Worm (Caenorhabditis elegans) whole organism, mixed stage, embryonic: ENCODE results near the gene Y44A6C.2.

Experiments
- bed-3 ChIP-seq: fragments of 200-800 bp; sonication (Bioruptor generic); optimal IDR thresholded peaks from 3 replicates; lab custom pipeline; 2018; ENCODE audit warnings: mild to moderate bottlenecking, missing genetic modification characterization, moderate library complexity, missing compliant biosample characterization
- elt-3 ChIP-seq: fragments of 150-350 bp; optimal IDR thresholded peaks from 2 replicates; lab custom pipeline; 2014; ENCODE audit warnings: missing biosample characterization, missing genetic modification characterization
- sem-2 ChIP-seq: fragments of 200-800 bp; sonication (Bioruptor generic); optimal IDR thresholded peaks from 2 replicates; lab custom pipeline; 2018; ENCODE audit warnings: mild to moderate bottlenecking, missing genetic modification characterization, missing compliant biosample characterization
- unc-120 ChIP-seq: sonication (generic microtip); optimal IDR thresholded peaks from 2 replicates; lab custom pipeline; 2017; ENCODE audit warnings: missing genetic modification characterization, missing compliant biosample characterization; ENCODE audit not compliant: poor library complexity, severe bottlenecking

- TF ChIP-seq unc-120 (tag; lab: Kevin White, UChicago) (no peak), sem-2 (GFP tag; lab: Kevin White, UChicago) (no peak), elt-3 (no peak), bed-3 (GFP tag; lab: Kevin White, UChicago) (no peak)
Observed at ce11 chrV:20716830-20717441, 5.1 kb upstream of the Y44A6C.2 start.
